Worm (Caenorhabditis elegans) whole organism, early embryonic: ENCODE data around the gene ztf-30.

ENCODE experiments used
- B0310.2 ChIP-seq: sonication (generic microtip); optimal IDR thresholded peaks from 2 replicates; lab custom pipeline; 2016; ENCODE audit warnings: mild to moderate bottlenecking, missing genetic modification characterization, missing compliant biosample characterization
- F13C5.2 ChIP-seq: sonication (generic microtip); optimal IDR thresholded peaks from 2 replicates; lab custom pipeline; 2017; ENCODE audit warnings: mild to moderate bottlenecking, missing genetic modification characterization, inconsistent platforms, missing compliant biosample characterization
- aly-1 ChIP-seq: sonication (generic microtip); optimal IDR thresholded peaks from 2 replicates; lab custom pipeline; 2016; ENCODE audit warnings: missing genetic modification characterization, missing compliant biosample characterization
- ama-1 ChIP-seq: fragments of 150-350 bp; optimal IDR thresholded peaks from 2 replicates; lab custom pipeline; 2014
- ceh-13 ChIP-seq: fragments of 200-800 bp; sonication (Bioruptor generic); optimal IDR thresholded peaks from 2 replicates; lab custom pipeline; 2018; ENCODE audit warnings: mild to moderate bottlenecking, missing genetic modification characterization, missing compliant biosample characterization
- ceh-36 ChIP-seq: sonication (generic microtip); optimal IDR thresholded peaks from 2 replicates; lab custom pipeline; 2016; ENCODE audit warnings: missing genetic modification characterization, inconsistent platforms, missing compliant biosample characterization
- ets-7 ChIP-seq: sonication (generic microtip); optimal IDR thresholded peaks from 2 replicates; lab custom pipeline; 2016; ENCODE audit warnings: missing genotype, missing genetic modification characterization, missing compliant biosample characterization
- flt-1 ChIP-seq: fragments of 200-800 bp; sonication (Bioruptor generic); IDR thresholded peaks from 2 replicates; pipeline ENCODE4 v1.3.6; 2022; ENCODE audit warnings: missing genetic modification characterization, missing compliant biosample characterization
- hmbx-1 ChIP-seq: sonication (generic microtip); optimal IDR thresholded peaks from 2 replicates; lab custom pipeline; 2016; ENCODE audit warnings: mild to moderate bottlenecking, missing genetic modification characterization, missing compliant biosample characterization
- hmg-4 ChIP-seq: fragments of 200-800 bp; sonication (Bioruptor generic); optimal IDR thresholded peaks from 2 replicates; lab custom pipeline; 2018; ENCODE audit warnings: mild to moderate bottlenecking, missing genetic modification characterization, missing compliant biosample characterization
- hnd-1 ChIP-seq: sonication (generic microtip); optimal IDR thresholded peaks from 2 replicates; lab custom pipeline; 2016; ENCODE audit warnings: missing genetic modification characterization, missing compliant biosample characterization
- pes-1 ChIP-seq: fragments of 200-800 bp; sonication (Bioruptor generic); IDR thresholded peaks from 2 replicates; pipeline ENCODE4 v1.3.6; 2022; ENCODE audit warnings: missing genetic modification reagents, missing genetic modification characterization, missing compliant biosample characterization
- scrt-1 ChIP-seq: fragments of 200-800 bp; sonication (Bioruptor generic); IDR thresholded peaks from 2 replicates; pipeline ENCODE4 v1.3.6; 2022; ENCODE audit warnings: missing genetic modification characterization, missing compliant biosample characterization
- sea-1 ChIP-seq: fragments of 200-800 bp; sonication (Bioruptor generic); conservative IDR thresholded peaks from 2 replicates; pipeline ENCODE4 v1.3.6; 2022; ENCODE audit warnings: missing genetic modification characterization, missing compliant biosample characterization
- tbx-11 ChIP-seq: fragments of 200-800 bp; sonication (Bioruptor generic); IDR thresholded peaks from 2 replicates; pipeline ENCODE4 v1.3.6; 2022; ENCODE audit warnings: missing genetic modification characterization, missing compliant biosample characterization
- tbx-37 ChIP-seq: fragments of 200-800 bp; sonication (Bioruptor generic); conservative IDR thresholded peaks from 2 replicates; pipeline ENCODE4 v1.3.6; 2022; ENCODE audit warnings: missing genetic modification reagents, missing genetic modification characterization, missing compliant biosample characterization
- tra-4 ChIP-seq: sonication (generic microtip); optimal IDR thresholded peaks from 2 replicates; lab custom pipeline; 2017; ENCODE audit warnings: missing genetic modification characterization, missing compliant biosample characterization

ztf-30 gene

ce11 chrIII:8625125-8625524 lies 27.5 kb upstream of the ztf-30 start:
- TF ChIP-seq aly-1 (no peak), hmg-4 (GFP tag; lab: Kevin White, UChicago) (no peak), ama-1 (lab: Kevin White, UChicago) (no peak), flt-1 (GFP tag; lab: Robert Waterston, UW) (no peak), ceh-13 (GFP tag; lab: Kevin White, UChicago) (no peak), B0310.2 (no peak), ets-7 (no peak), tbx-11 (GFP tag; lab: Robert Waterston, UW) (no peak), scrt-1 (no peak), F13C5.2 (no peak), ceh-36 (no peak), sea-1 (GFP tag; lab: Robert Waterston, UW) (no peak), pes-1 (GFP tag; lab: Robert Waterston, UW) (no peak), tra-4 (tag; lab: Kevin White, UChicago) (no peak), hnd-1 (tag; lab: Kevin White, UChicago) (no peak), tbx-37 (no peak), hmbx-1 (no peak)

DNA sequence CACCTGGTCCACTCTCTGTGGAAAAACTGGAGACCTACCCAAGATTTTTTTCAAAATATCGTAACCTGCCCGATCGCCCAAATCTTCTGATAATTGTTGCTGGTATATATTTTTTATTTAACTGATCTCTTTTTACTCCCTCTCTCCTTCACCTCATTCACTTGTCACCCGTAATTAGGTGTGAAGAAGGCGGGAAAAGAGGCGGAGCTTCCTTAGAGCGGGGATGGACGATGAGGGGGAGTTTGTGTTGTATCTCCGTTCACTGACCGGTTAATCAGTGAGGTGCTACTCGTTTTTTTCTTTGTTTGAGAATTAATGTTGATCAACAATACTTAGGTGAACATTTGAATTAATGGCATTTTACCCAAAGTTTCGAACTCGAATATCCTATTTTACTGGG lies 24.8 kb upstream of the ztf-30 start, which contains the start of gene ceh-16:
ceh-16 (plus strand) TSS at position 301 of the 400 bp plus-strand sequence.
- TF ChIP-seq tra-4 (tag; lab: Kevin White, UChicago) (no peak), ama-1 (lab: Kevin White, UChicago) (no peak), F13C5.2 (no peak), ceh-13 (GFP tag; lab: Kevin White, UChicago) (no peak), tbx-37 (no peak), hnd-1 (tag; lab: Kevin White, UChicago) (no peak), hmg-4 (GFP tag; lab: Kevin White, UChicago) (no peak), flt-1 (GFP tag; lab: Robert Waterston, UW) (no peak), B0310.2 (no peak), tbx-11 (GFP tag; lab: Robert Waterston, UW) (no peak), scrt-1 (no peak)

ce11 chrIII:8621982-8622381 lies 24.3 kb upstream of the ztf-30 start:
- no peak for TF ChIP-seq hmbx-1
- TF ChIP-seq pes-1 (GFP tag; lab: Robert Waterston, UW) = no peak
- TF ChIP-seq hnd-1 (tag; lab: Kevin White, UChicago) = no peak
- TF ChIP-seq ceh-13 (GFP tag; lab: Kevin White, UChicago) = no peak
- TF ChIP-seq hmg-4 (GFP tag; lab: Kevin White, UChicago) = no peak
- TF ChIP-seq sea-1 (GFP tag; lab: Robert Waterston, UW) = no peak
- TF ChIP-seq tbx-11 (GFP tag; lab: Robert Waterston, UW) = no peak
- no peak for TF ChIP-seq scrt-1
- TF ChIP-seq ceh-36 = no peak
- TF ChIP-seq tra-4 (tag; lab: Kevin White, UChicago) = no peak
- no peak for TF ChIP-seq ama-1 (lab: Kevin White, UChicago)
- TF ChIP-seq B0310.2 = no peak
- no peak for TF ChIP-seq flt-1 (GFP tag; lab: Robert Waterston, UW)
- no peak for TF ChIP-seq tbx-37
- no peak for TF ChIP-seq F13C5.2

DNA sequence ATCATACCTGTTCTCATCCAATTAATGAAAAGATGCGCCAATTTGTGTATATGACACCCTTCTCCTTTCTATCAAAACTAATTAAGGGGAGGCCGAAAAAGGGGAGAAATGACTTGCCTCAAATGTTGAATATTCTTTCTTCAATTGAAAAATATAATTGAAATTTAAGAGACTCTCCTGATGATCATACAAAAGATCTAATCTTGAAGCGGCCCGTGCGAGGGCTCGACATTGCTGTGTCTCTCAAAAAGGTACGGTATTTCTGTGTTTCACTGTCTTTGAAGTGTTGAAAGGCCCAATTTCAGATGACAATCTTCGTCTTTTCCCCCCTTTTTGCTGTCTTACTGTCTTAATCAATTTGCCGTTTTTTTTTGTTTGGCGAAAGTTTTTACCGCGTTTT lies 23.3 kb upstream of the ztf-30 start:
- TF ChIP-seq sea-1 (GFP tag; lab: Robert Waterston, UW) = no peak
- no peak for TF ChIP-seq B0310.2
- no peak for TF ChIP-seq ceh-13 (GFP tag; lab: Kevin White, UChicago)
- TF ChIP-seq hmbx-1 = no peak

DNA sequence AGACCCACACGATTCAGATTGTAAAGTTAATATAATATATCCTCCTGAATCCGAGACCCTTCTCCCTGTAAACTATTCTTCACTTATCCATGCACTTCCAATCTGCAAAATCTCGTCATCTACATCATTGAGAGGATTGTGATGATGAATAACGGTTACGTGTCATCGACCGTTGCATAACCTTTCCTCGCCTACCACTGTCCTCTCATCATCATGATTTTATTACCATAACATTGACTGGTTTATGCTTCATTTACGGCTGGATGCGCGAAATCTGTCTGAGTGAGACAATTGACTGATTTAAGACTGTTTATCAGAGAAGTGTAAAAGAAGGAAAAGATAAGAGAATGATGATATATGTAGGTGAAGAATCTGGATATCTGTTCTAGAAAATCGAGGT lies 22.6 kb upstream of the ztf-30 start:
- no peak for TF ChIP-seq sea-1 (GFP tag; lab: Robert Waterston, UW)
- TF ChIP-seq F13C5.2 = no peak
- TF ChIP-seq hmbx-1 = no peak
- TF ChIP-seq hmg-4 (GFP tag; lab: Kevin White, UChicago) = no peak
- TF ChIP-seq tra-4 (tag; lab: Kevin White, UChicago) = no peak
- TF ChIP-seq tbx-37 = no peak
- no peak for TF ChIP-seq tbx-11 (GFP tag; lab: Robert Waterston, UW)
- TF ChIP-seq hnd-1 (tag; lab: Kevin White, UChicago) = no peak
- no peak for TF ChIP-seq ceh-36
- no peak for TF ChIP-seq ets-7
- TF ChIP-seq scrt-1 = no peak
- no peak for TF ChIP-seq aly-1
- TF ChIP-seq B0310.2 = no peak
- no peak for TF ChIP-seq ceh-13 (GFP tag; lab: Kevin White, UChicago)
- no peak for TF ChIP-seq flt-1 (GFP tag; lab: Robert Waterston, UW)
- no peak for TF ChIP-seq pes-1 (GFP tag; lab: Robert Waterston, UW)
- TF ChIP-seq ama-1 (lab: Kevin White, UChicago) = no peak

ce11 chrIII:8618412-8618960 lies 20.8 kb upstream of the ztf-30 start, which contains the start of gene C13G5.2:
C13G5.2 (minus strand) TSS chrIII:8618462.
- TF ChIP-seq pes-1 (GFP tag; lab: Robert Waterston, UW) (no peak), B0310.2 (no peak), tbx-11 (GFP tag; lab: Robert Waterston, UW) (no peak)

DNA sequence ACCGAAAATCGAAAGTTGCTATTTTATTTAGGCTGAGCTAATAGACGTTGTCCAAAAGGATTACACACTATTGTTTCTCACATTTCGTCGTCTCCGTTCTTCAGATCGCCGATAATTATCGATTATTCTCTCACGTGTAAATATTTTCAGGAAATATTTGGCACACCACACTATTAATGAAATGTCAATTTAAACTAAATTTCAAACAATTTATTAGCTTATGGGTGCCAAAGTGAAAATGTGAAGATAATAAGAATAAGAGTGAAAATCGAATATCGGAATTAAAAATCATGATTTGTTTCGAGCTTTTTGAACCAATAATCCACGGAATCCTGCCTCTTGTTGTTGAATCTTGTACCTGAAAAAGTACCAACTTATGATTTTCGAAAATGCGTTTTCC lies 18.9 kb upstream of the ztf-30 start, which contains the start of gene C06E1.11:
C06E1.11 (minus strand) TSS at position 101 of the 400 bp plus-strand sequence.
- TF ChIP-seq ama-1 (lab: Kevin White, UChicago) = no peak
- TF ChIP-seq sea-1 (GFP tag; lab: Robert Waterston, UW) = no peak
- no peak for TF ChIP-seq scrt-1
- no peak for TF ChIP-seq hnd-1 (tag; lab: Kevin White, UChicago)
- TF ChIP-seq tra-4 (tag; lab: Kevin White, UChicago) = no peak
- no peak for TF ChIP-seq flt-1 (GFP tag; lab: Robert Waterston, UW)
- TF ChIP-seq hmbx-1 = no peak

DNA sequence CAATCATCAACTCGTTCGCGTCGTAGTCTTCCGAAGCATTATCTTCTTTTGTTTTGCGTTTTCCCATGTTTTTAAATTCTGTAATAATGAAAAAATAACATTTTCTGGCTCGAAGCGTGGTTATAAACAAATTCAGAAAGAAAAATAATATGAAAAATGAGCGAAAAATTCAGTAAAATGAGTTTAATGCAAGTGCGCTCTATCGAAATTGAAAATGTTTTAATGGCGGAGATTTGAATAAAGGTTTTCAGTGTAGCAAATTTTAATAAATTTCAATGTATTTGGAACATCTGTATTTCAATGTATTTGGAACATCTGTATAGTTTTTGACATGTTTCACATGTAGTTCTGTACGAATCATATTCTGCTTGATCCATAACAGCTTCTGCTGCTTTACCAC lies 16.8 kb upstream of the ztf-30 start, which contains the start of gene rha-2:
rha-2 (minus strand) TSS at position 80 of the 400 bp plus-strand sequence.
- no peak for TF ChIP-seq hmg-4 (GFP tag; lab: Kevin White, UChicago)
